Fruit fly (Drosophila melanogaster): ENCODE data around the gene CG1092.
A peak's percentile ranks its signal among the peaks of the same experiment; 100 is the strongest.

CG1092 gene

dm6 chr3R:4266470-4266869 is at the start of gene CG1092:
Gene CG1092, plus strand, starts transcription at chr3R:4266770.
- TF ChIP-seq noc (tag; optimal IDR thresholded peaks at IDR 0.05), result no peak

dm6 chr3R:4220030-4220429 is 46.5 kb upstream of the CG1092 start, which contains the start of gene CG31516:
Gene CG31516, minus strand, starts transcription at chr3R:4220130.
- no peak for TF ChIP-seq noc (tag; optimal IDR thresholded peaks at IDR 0.05)

dm6 chr3R:4220780-4221179 is 45.8 kb upstream of the CG1092 start:
- no peak for TF ChIP-seq noc (tag; optimal IDR thresholded peaks at IDR 0.05)

dm6 chr3R:4228426-4228825 is 38.1 kb upstream of the CG1092 start:
- no peak for TF ChIP-seq noc (tag; optimal IDR thresholded peaks at IDR 0.05)

dm6 chr3R:4229137-4229764 is 37.3 kb upstream of the CG1092 start, which contains the start of gene DhpD:
Gene DhpD, minus strand, starts transcription at chr3R:4229238.
- peak; percentile 87 for TF ChIP-seq noc (tag; optimal IDR thresholded peaks at IDR 0.05)

dm6 chr3R:4232139-4233017 is 34.2 kb upstream of the CG1092 start, which contains the start of gene CG14641:
Gene CG14641, minus strand, starts transcription at chr3R:4232342.
- TF ChIP-seq noc (tag; optimal IDR thresholded peaks at IDR 0.05), result no peak

dm6 chr3R:4233018-4233385 is 33.6 kb upstream of the CG1092 start, which contains the start of gene abs:
Gene abs, plus strand, starts transcription at chr3R:4233047.
- TF ChIP-seq noc (tag; optimal IDR thresholded peaks at IDR 0.05), result no peak

dm6 chr3R:4234991-4235553 is 31.5 kb upstream of the CG1092 start, which contains the start of gene Gel:
Gene Gel, plus strand, starts transcription at chr3R:4235217.
- TF ChIP-seq noc (tag; optimal IDR thresholded peaks at IDR 0.05), result peak; percentile 49

dm6 chr3R:4236534-4236933 is 30.0 kb upstream of the CG1092 start:
- no peak for TF ChIP-seq noc (tag; optimal IDR thresholded peaks at IDR 0.05)

dm6 chr3R:4241776-4242175 is 24.8 kb upstream of the CG1092 start:
- no peak for TF ChIP-seq noc (tag; optimal IDR thresholded peaks at IDR 0.05)

dm6 chr3R:4242209-4242887 is 24.2 kb upstream of the CG1092 start, which contains the start of gene CG14642:
Gene CG14642, minus strand, starts transcription at chr3R:4242717.
- TF ChIP-seq noc (tag; optimal IDR thresholded peaks at IDR 0.05), result no peak

dm6 chr3R:4243096-4243940 is 23.3 kb upstream of the CG1092 start, which contains the start of gene CG34305:
Gene CG34305, minus strand, starts transcription at chr3R:4243146.
- TF ChIP-seq noc (tag; optimal IDR thresholded peaks at IDR 0.05), result no peak

dm6 chr3R:4246578-4247070 is 19.9 kb upstream of the CG1092 start, which contains the start of gene TwdlF:
Gene TwdlF, plus strand, starts transcription at chr3R:4247020.
- no peak for TF ChIP-seq noc (tag; optimal IDR thresholded peaks at IDR 0.05)

dm6 chr3R:4249947-4250346 is 16.6 kb upstream of the CG1092 start:
- TF ChIP-seq noc (tag; optimal IDR thresholded peaks at IDR 0.05), result no peak

dm6 chr3R:4251241-4251640 is 15.3 kb upstream of the CG1092 start, which contains the start of gene TwdlG:
Gene TwdlG, minus strand, starts transcription at chr3R:4251341.
- no peak for TF ChIP-seq noc (tag; optimal IDR thresholded peaks at IDR 0.05)

Measured in whole organism, larva.